Worm (Caenorhabditis elegans) whole organism, L2 larva: ENCODE measurements around the gene F58H1.5.

Source experiments
- C34F6.9 ChIP-seq: fragments of 150-350 bp; optimal IDR thresholded peaks from 2 replicates; lab custom pipeline; 2014; ENCODE audit warnings: missing biosample characterization, missing genetic modification characterization
- F13H6.1 ChIP-seq: sonication (generic microtip); optimal IDR thresholded peaks from 2 replicates; lab custom pipeline; 2016; ENCODE audit warnings: missing genetic modification characterization, missing compliant biosample characterization
- alr-1 ChIP-seq: fragments of 150-350 bp; optimal IDR thresholded peaks from 2 replicates; lab custom pipeline; 2014; ENCODE audit warnings: missing biosample characterization, missing genetic modification characterization
- ama-1 ChIP-seq: fragments of 150-350 bp; optimal IDR thresholded peaks from 2 replicates; lab custom pipeline; 2018; ENCODE audit warnings: inconsistent platforms
- crh-2 ChIP-seq: sonication (generic microtip); optimal IDR thresholded peaks from 2 replicates; lab custom pipeline; 2017; ENCODE audit warnings: missing biosample characterization, missing genetic modification characterization
- dmd-4 ChIP-seq: sonication (generic microtip); optimal IDR thresholded peaks from 2 replicates; lab custom pipeline; 2017; ENCODE audit warnings: missing biosample characterization, missing genetic modification characterization
- egl-27 ChIP-seq: sonication (generic microtip); optimal IDR thresholded peaks from 3 replicates; lab custom pipeline; 2017; ENCODE audit warnings: missing biosample characterization, missing genetic modification reagents, missing genetic modification characterization
- elt-1 ChIP-seq: fragments of 150-350 bp; optimal IDR thresholded peaks from 2 replicates; lab custom pipeline; 2014; ENCODE audit warnings: missing biosample characterization, missing genetic modification characterization
- fos-1 ChIP-seq: fragments of 150-350 bp; optimal IDR thresholded peaks from 2 replicates; lab custom pipeline; 2014; ENCODE audit warnings: missing biosample characterization, missing genetic modification characterization
- gmeb-1 ChIP-seq: fragments of 150-350 bp; optimal IDR thresholded peaks from 2 replicates; lab custom pipeline; 2014; ENCODE audit warnings: missing biosample characterization, missing genetic modification characterization
- lin-11 ChIP-seq: fragments of 150-350 bp; sonication (generic microtip); optimal IDR thresholded peaks from 2 replicates; lab custom pipeline; 2014; ENCODE audit warnings: missing biosample characterization, missing genetic modification characterization, inconsistent platforms, mixed read lengths
- lin-13 ChIP-seq: fragments of 150-350 bp; optimal IDR thresholded peaks from 2 replicates; lab custom pipeline; 2014; ENCODE audit warnings: missing biosample characterization, missing genetic modification reagents, missing genetic modification characterization
- lin-39 ChIP-seq: fragments of 150-350 bp; optimal IDR thresholded peaks from 2 replicates; lab custom pipeline; 2014; ENCODE audit warnings: missing biosample characterization, missing genetic modification reagents, missing genetic modification characterization
- lsy-2 ChIP-seq, 2 experiments: fragments of 150-350 bp in 1 of 2; sonication (generic microtip) in 1 of 2; optimal IDR thresholded peaks; 2 replicates each; lab custom pipeline; 2014 to 2017; ENCODE audit warnings: missing biosample characterization in 2 of 2, missing genetic modification characterization in 2 of 2
- mab-5 ChIP-seq: fragments of 150-350 bp; optimal IDR thresholded peaks from 2 replicates; lab custom pipeline; 2014; ENCODE audit warnings: missing biosample characterization, missing genetic modification characterization
- mbf-1 ChIP-seq: sonication (generic microtip); optimal IDR thresholded peaks from 2 replicates; lab custom pipeline; 2017; ENCODE audit warnings: missing biosample characterization, missing genetic modification characterization
- nhr-11 ChIP-seq: fragments of 150-350 bp; optimal IDR thresholded peaks from 2 replicates; lab custom pipeline; 2014; ENCODE audit warnings: missing biosample characterization, missing genetic modification characterization
- nhr-12 ChIP-seq: fragments of 150-350 bp; optimal IDR thresholded peaks from 2 replicates; lab custom pipeline; 2014; ENCODE audit warnings: missing biosample characterization, missing genetic modification characterization
- nhr-129 ChIP-seq: fragments of 150-350 bp; optimal IDR thresholded peaks from 2 replicates; lab custom pipeline; 2014; ENCODE audit warnings: missing biosample characterization, missing genetic modification characterization
- nhr-21 ChIP-seq: fragments of 150-350 bp; optimal IDR thresholded peaks from 2 replicates; lab custom pipeline; 2014; ENCODE audit warnings: missing biosample characterization, missing genetic modification characterization
- nhr-237 ChIP-seq: fragments of 150-350 bp; optimal IDR thresholded peaks from 2 replicates; lab custom pipeline; 2014; ENCODE audit warnings: missing biosample characterization, missing genetic modification characterization
- nhr-6 ChIP-seq: fragments of 150-350 bp; optimal IDR thresholded peaks from 2 replicates; lab custom pipeline; 2014; ENCODE audit warnings: missing biosample characterization, missing genetic modification characterization
- nhr-77 ChIP-seq: fragments of 150-350 bp; optimal IDR thresholded peaks from 2 replicates; lab custom pipeline; 2014; ENCODE audit warnings: missing biosample characterization, missing genetic modification characterization
- peb-1 ChIP-seq: fragments of 150-350 bp; optimal IDR thresholded peaks from 2 replicates; lab custom pipeline; 2014; ENCODE audit warnings: missing biosample characterization, missing genetic modification characterization
- sem-4 ChIP-seq: fragments of 150-350 bp; optimal IDR thresholded peaks from 2 replicates; lab custom pipeline; 2014; ENCODE audit warnings: missing biosample characterization, missing genetic modification reagents, missing genetic modification characterization
- skn-1 ChIP-seq: sonication (generic microtip); optimal IDR thresholded peaks from 2 replicates; lab custom pipeline; 2017; ENCODE audit warnings: missing biosample characterization, missing genetic modification characterization
- sma-3 ChIP-seq: sonication (generic microtip); optimal IDR thresholded peaks from 2 replicates; lab custom pipeline; 2016; ENCODE audit warnings: missing genetic modification reagents, missing genetic modification characterization, missing compliant biosample characterization
- sma-9 ChIP-seq, 2 experiments: fragments of 150-350 bp in 1 of 2; sonication (generic microtip) in 1 of 2; optimal IDR thresholded peaks; 2 replicates each; lab custom pipeline; 2014 to 2016; ENCODE audit warnings: missing genetic modification characterization in 2 of 2, mild to moderate bottlenecking in 1 of 2, missing biosample characterization in 1 of 2, missing compliant biosample characterization in 1 of 2, missing genetic modification reagents in 1 of 2, moderate library complexity in 1 of 2
- snpc-4 ChIP-seq: fragments of 150-350 bp; optimal IDR thresholded peaks from 2 replicates; lab custom pipeline; 2014; ENCODE audit warnings: missing biosample characterization, missing genetic modification characterization
- unc-55 ChIP-seq: fragments of 150-350 bp; sonication (generic microtip); optimal IDR thresholded peaks from 3 replicates; lab custom pipeline; 2014; ENCODE audit warnings: missing biosample characterization, missing genetic modification reagents, missing genetic modification characterization
- unc-62 ChIP-seq: fragments of 150-350 bp; optimal IDR thresholded peaks from 2 replicates; lab custom pipeline; 2014; ENCODE audit warnings: missing biosample characterization, missing genetic modification reagents, missing genetic modification characterization
- zag-1 ChIP-seq: fragments of 150-350 bp; optimal IDR thresholded peaks from 2 replicates; lab custom pipeline; 2014; ENCODE audit warnings: missing biosample characterization, missing genetic modification characterization
- ztf-4 ChIP-seq: fragments of 150-350 bp; optimal IDR thresholded peaks from 2 replicates; lab custom pipeline; 2014; ENCODE audit warnings: missing biosample characterization, missing genetic modification characterization

The F58H1.5 gene

DNA sequence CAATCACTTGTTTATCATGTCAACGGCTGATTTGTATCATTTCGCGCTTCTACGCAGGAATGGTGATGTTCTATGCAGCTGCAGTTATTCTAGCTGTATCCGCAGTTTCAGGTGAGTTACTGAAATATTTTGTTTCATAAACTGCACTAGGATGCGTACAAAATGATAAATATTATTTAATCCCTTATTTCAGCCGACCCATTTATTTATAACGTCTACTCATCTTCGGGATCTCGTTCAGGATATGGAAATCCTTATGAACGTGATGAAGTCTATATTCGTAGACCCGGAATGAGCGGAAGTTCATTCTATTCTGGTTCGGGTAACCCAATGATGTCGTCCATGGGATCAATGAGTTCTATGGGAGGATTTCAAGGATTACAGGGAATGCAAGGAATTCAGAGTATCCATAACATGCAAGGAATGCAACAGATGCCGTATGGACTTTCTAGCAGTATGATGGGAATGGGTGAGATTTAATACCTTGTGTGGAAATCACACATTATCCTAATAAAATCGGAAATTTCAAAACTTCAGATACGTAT, 29.1 kb upstream of the F58H1.5 start, which contains the start of gene F58H1.2:
Gene F58H1.2, plus strand, starts transcription at position 51 of the 545 bp plus-strand sequence.
- TF ChIP-seq skn-1 (tag; lab: Kevin White, UChicago) (no peak), mbf-1 (tag; lab: Kevin White, UChicago) (no peak), alr-1 (tag; lab: Kevin White, UChicago) (no peak), sma-3 (GFP tag; lab: Kevin White, UChicago) (no peak), zag-1 (no peak), ztf-4 (tag; lab: Kevin White, UChicago) (no peak), lin-11 (tag; lab: Kevin White, UChicago) (no peak)
- TF ChIP-seq, all 48 proteins: peak for 0

DNA sequence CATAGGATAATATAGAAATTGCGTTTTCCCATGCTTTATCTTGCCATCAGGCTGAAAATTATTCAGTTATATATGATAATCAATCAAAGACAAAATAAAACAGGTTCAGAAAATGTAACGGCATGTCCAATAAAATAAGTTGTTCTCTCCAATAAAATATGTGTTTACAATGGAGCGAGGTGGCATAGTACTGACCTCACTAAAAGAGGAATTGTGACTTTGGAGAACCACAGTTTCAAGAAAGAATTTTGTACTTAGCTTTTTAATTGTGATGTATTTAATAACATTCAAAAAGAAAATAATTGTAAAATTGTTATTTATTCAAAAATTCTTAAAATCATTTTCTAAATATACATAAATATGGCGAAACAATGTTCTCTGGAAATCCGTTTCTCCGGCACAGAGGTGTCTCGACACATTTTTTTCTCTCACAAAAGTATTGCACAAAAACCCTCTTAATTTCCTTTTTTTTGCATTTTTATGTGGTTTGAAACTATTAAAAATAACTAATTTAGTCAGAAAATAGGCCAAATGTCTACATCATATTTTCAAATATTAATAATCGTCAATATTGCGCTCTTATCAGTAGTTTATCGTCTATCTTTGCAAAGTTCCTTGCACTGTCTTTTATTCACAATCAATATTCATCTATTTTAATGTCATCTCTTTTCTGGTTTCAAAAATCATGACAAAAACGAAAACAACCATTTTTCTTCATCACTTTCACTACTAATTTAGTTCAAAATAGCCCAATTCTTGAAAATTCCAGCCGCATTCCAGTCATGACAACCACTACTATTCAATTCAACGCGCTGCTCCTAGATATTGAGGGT, 24.8 kb upstream of the F58H1.5 start, which contains the start of the genes aman-2 and F58H1.3:
Gene aman-2, minus strand, starts transcription at position 51 of the 833 bp plus-strand sequence.
Gene F58H1.3, plus strand, starts transcription at position 783 of the 833 bp plus-strand sequence.
- TF ChIP-seq nhr-237 (tag; lab: Kevin White, UChicago) (no peak), fos-1 (tag; lab: Kevin White, UChicago) (peak; percentile 6), lin-13 (GFP tag; lab: Kevin White, UChicago) (peak; percentile 36), C34F6.9 (tag; lab: Kevin White, UChicago) (peak; percentile 82), lsy-2 (tag; optimal IDR thresholded peaks at IDR 0.05; lab: Kevin White, UChicago) (peak in 1 of 2 experiments; percentile 70), egl-27 (no peak), nhr-77 (tag; lab: Kevin White, UChicago) (no peak), elt-1 (tag; lab: Kevin White, UChicago) (no peak), snpc-4 (tag; lab: Kevin White, UChicago) (peak; percentile 11), unc-55 (GFP tag; lab: Kevin White, UChicago) (peak; percentile 66), dmd-4 (tag; lab: Kevin White, UChicago) (no peak), sma-9 (GFP tag; optimal IDR thresholded peaks at IDR 0.05; lab: Kevin White, UChicago) (no peak), sma-9 (tag; optimal IDR thresholded peaks at IDR 0.05; lab: Kevin White, UChicago) (no peak), sma-3 (GFP tag; lab: Kevin White, UChicago) (peak; percentile 60), F13H6.1 (tag; lab: Kevin White, UChicago) (no peak), nhr-129 (tag; lab: Kevin White, UChicago) (peak; percentile 37), crh-2 (tag; lab: Kevin White, UChicago) (peak; percentile 26), mab-5 (no peak)

DNA sequence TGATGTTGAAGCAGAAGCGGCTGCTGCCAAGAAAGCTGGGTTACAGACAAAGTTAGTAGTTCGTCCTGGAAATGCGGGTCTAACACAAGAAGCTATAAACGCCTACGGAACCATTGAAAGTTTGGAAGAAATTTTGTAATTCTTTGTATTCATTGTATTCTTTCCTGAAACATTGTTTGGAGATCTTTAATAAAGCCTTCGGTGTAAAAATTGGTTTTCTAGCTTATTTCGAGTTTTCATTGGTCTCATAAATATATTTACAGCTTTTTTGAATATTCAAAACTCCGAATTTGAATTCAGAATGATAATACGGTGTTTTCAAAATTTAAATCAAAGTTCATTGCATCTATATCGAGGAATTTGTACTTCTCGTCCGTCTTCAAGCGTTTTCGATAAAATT, 23.3 kb upstream of the F58H1.5 start, which contains the start of gene F58H1.8:
Gene F58H1.8, plus strand, starts transcription at position 301 of the 400 bp plus-strand sequence.
- no peak for TF ChIP-seq mab-5
- no peak for TF ChIP-seq nhr-237 (tag; lab: Kevin White, UChicago)
- TF ChIP-seq ama-1 (lab: Kevin White, UChicago) = no peak
- no peak for TF ChIP-seq nhr-21 (tag; lab: Kevin White, UChicago)
- no peak for TF ChIP-seq snpc-4 (tag; lab: Kevin White, UChicago)
- no peak for TF ChIP-seq gmeb-1 (tag; lab: Kevin White, UChicago)
- no peak for TF ChIP-seq peb-1 (tag; lab: Kevin White, UChicago)
- TF ChIP-seq C34F6.9 (tag; lab: Kevin White, UChicago) = no peak
- no peak for TF ChIP-seq lin-39 (tag; lab: Kevin White, UChicago)
- no peak for TF ChIP-seq nhr-6 (tag; lab: Kevin White, UChicago)
- TF ChIP-seq lsy-2 (tag; optimal IDR thresholded peaks at IDR 0.05; lab: Kevin White, UChicago) = no peak
- no peak for TF ChIP-seq unc-55 (GFP tag; lab: Kevin White, UChicago)
- no peak for TF ChIP-seq mbf-1 (tag; lab: Kevin White, UChicago)
- no peak for TF ChIP-seq zag-1
- no peak for TF ChIP-seq fos-1 (tag; lab: Kevin White, UChicago)
- TF ChIP-seq nhr-11 (tag; lab: Kevin White, UChicago) = no peak
- TF ChIP-seq sma-3 (GFP tag; lab: Kevin White, UChicago) = no peak

DNA sequence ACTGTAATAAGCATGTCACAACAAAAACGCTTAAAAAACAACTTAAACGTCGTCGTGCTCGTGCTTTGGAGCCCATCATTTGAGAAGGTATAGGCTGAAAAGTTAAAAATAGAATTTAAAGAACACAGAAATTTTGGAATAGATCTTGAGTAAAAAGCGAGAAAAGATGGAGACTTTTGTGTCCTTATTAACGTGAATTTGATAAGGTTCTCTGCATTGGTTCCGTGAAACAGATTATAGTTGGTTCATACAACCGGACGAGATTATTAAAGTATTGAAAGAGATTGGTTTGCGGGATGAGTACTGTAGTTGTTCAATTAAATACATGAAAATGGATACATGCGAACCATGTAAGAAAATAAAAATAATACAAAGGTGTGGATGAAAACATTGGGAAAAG, 20.5 kb upstream of the F58H1.5 start, which contains the start of gene gpla-1:
Gene gpla-1, minus strand, starts transcription at position 101 of the 400 bp plus-strand sequence.
- no peak for TF ChIP-seq sma-9 (GFP tag; optimal IDR thresholded peaks at IDR 0.05; lab: Kevin White, UChicago)
- TF ChIP-seq sma-9 (tag; optimal IDR thresholded peaks at IDR 0.05; lab: Kevin White, UChicago) = no peak
- no peak for TF ChIP-seq C34F6.9 (tag; lab: Kevin White, UChicago)
- TF ChIP-seq crh-2 (tag; lab: Kevin White, UChicago) = no peak
- no peak for TF ChIP-seq sem-4
- TF ChIP-seq unc-62 (GFP tag; lab: Kevin White, UChicago) = no peak
- no peak for TF ChIP-seq nhr-21 (tag; lab: Kevin White, UChicago)
- no peak for TF ChIP-seq nhr-237 (tag; lab: Kevin White, UChicago)
- no peak for TF ChIP-seq nhr-12
- TF ChIP-seq lin-11 (tag; lab: Kevin White, UChicago) = no peak
- TF ChIP-seq lin-39 (tag; lab: Kevin White, UChicago) = no peak
